Worm (Caenorhabditis elegans): ENCODE results near the gene ndus-8.

Gene ndus-8

DNA sequence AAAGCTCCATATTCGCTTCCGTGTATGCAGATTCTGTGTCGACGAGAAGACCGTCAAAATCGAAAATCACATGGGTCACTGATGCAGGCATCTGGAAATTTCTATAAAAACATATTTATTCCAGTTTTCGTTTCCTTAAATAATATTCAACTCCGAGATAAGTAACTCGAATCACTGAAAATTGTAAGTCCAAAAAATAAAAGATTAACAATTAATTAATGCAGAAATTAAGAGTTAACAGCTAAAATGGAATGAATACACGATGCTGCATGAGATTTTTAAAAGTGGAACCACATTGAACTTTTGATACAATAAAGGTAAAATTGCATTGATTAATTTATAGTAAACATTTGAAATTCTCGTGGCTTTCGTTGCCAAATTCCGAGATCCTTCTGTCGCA, 3.2 kb downstream of the ndus-8 start, which contains the start of gene R151.10:
Gene R151.10, minus strand, starts transcription at position 101 of the 400 bp plus-strand sequence.
- no peak for TF ChIP-seq bed-1 (GFP tag; IDR thresholded peaks at IDR 0.05)
- no peak for TF ChIP-seq bed-2 (GFP tag; IDR thresholded peaks at IDR 0.05)
- TF ChIP-seq ceh-40 (GFP tag; IDR thresholded peaks at IDR 0.05): no peak
- TF ChIP-seq nhr-80 (tag; optimal IDR thresholded peaks at IDR 0.05): no peak
- TF ChIP-seq ceh-79 (tag; optimal IDR thresholded peaks at IDR 0.05): no peak
- no peak for TF ChIP-seq Y53F4B.3 (GFP tag; IDR thresholded peaks at IDR 0.05)
- no peak for TF ChIP-seq C06A6.2 (GFP tag; conservative IDR thresholded peaks at IDR 0.05)
- TF ChIP-seq ztf-3 (GFP tag; optimal IDR thresholded peaks at IDR 0.05): no peak
- TF ChIP-seq tbp1 (GFP tag; optimal IDR thresholded peaks at IDR 0.05): no peak
- TF ChIP-seq snpc-3.4 (tag; optimal IDR thresholded peaks at IDR 0.05): no peak
- TF ChIP-seq hmg-1.2 (GFP tag; IDR thresholded peaks at IDR 0.05): no peak
- TF ChIP-seq hmg-20 (GFP tag; IDR thresholded peaks at IDR 0.05): no peak
- no peak for TF ChIP-seq hrde-1 (tag; optimal IDR thresholded peaks at IDR 0.05; ENCODE audit: borderline replicate concordance)
- TF ChIP-seq Y79H2A.3 (GFP tag; conservative IDR thresholded peaks at IDR 0.05): no peak

DNA sequence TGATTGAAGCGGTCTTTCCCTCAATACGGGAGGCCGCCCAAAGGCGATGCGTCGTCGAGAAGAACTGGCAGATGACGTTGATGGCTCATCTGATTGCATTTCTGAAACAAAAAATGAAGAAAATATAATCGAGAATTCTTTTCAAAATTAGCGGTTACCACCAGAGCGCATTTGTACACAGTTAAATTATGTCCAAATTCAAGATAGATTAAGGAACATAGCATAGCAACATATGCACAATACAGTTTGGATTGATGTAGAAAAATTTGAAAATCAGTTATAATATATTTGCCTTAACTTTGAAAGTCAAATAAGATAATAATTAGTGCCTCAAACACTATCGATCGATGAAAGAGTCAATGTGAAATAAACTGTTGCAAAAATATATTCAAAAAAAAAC, 4.3 kb downstream of the ndus-8 start, which contains the start of gene R151.8:
Gene R151.8, minus strand, starts transcription at position 101 of the 400 bp plus-strand sequence.
- TF ChIP-seq Y79H2A.3 (GFP tag; conservative IDR thresholded peaks at IDR 0.05): no peak
- TF ChIP-seq lag-1 (GFP tag; IDR thresholded peaks at IDR 0.05): no peak
- TF ChIP-seq nhr-90 (tag; optimal IDR thresholded peaks at IDR 0.05): no peak
- no peak for TF ChIP-seq mxl-1 (tag; optimal IDR thresholded peaks at IDR 0.05)
- TF ChIP-seq F39B2.1 (GFP tag; IDR thresholded peaks at IDR 0.05): no peak
- TF ChIP-seq snpc-1.1 (tag; optimal IDR thresholded peaks at IDR 0.05; ENCODE audit: insufficient read depth): no peak
- no peak for TF ChIP-seq ztf-25 (GFP tag; IDR thresholded peaks at IDR 0.05)
- TF ChIP-seq ceh-91 (GFP tag; IDR thresholded peaks at IDR 0.05): no peak
- TF ChIP-seq madf-3 (GFP tag; IDR thresholded peaks at IDR 0.05): no peak
- TF ChIP-seq ztf-26 (tag; optimal IDR thresholded peaks at IDR 0.05): no peak
- no peak for TF ChIP-seq tlf-1 (GFP tag; optimal IDR thresholded peaks at IDR 0.05)
- no peak for TF ChIP-seq ztf-18 (tag; optimal IDR thresholded peaks at IDR 0.05)
- TF ChIP-seq nhr-179 (tag; optimal IDR thresholded peaks at IDR 0.05): no peak
- no peak for TF ChIP-seq F23B12.7 (tag; optimal IDR thresholded peaks at IDR 0.05; ENCODE audit: insufficient read depth)
- no peak for TF ChIP-seq zim-3 (tag; optimal IDR thresholded peaks at IDR 0.05)
- no peak for TF ChIP-seq mes-4 (tag; optimal IDR thresholded peaks at IDR 0.05)

DNA sequence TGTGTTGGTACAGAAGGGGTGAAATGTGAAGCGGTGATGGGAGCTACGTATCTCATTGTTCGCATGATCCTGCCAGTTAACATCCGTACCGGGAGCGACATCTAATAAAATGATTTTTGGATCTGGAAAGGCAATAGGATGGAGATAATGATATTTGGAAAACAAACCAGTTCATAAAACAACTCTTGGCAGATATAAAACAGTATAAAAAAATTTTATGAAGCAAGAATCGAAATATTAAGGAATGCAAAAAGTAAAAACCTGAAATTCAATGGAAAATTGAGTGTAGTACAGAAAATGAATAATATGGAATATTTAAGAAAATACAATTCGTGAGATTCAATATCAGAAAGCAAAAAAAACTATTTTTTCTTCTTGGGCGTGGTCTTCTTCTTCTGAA, 7.4 kb downstream of the ndus-8 start, which contains the start of gene hsp-75:
Gene hsp-75, minus strand, starts transcription at position 101 of the 400 bp plus-strand sequence.
- TF ChIP-seq let-526 (GFP tag; IDR thresholded peaks at IDR 0.05): no peak
- TF ChIP-seq ztf-26 (tag; optimal IDR thresholded peaks at IDR 0.05): no peak
- no peak for TF ChIP-seq hmg-1.2 (GFP tag; IDR thresholded peaks at IDR 0.05)
- no peak for TF ChIP-seq ceh-58 (GFP tag; IDR thresholded peaks at IDR 0.05)
- no peak for TF ChIP-seq madf-8 (GFP tag; conservative IDR thresholded peaks at IDR 0.05)
- TF ChIP-seq sptf-2 (GFP tag; optimal IDR thresholded peaks at IDR 0.05): no peak
- no peak for TF ChIP-seq F49E8.2 (tag; optimal IDR thresholded peaks at IDR 0.05; ENCODE audit: insufficient read depth)
- no peak for TF ChIP-seq Y79H2A.3 (GFP tag; conservative IDR thresholded peaks at IDR 0.05)
- TF ChIP-seq Y53G8AR.9 (GFP tag; conservative IDR thresholded peaks at IDR 0.05): no peak
- no peak for TF ChIP-seq somi-1 (GFP tag; optimal IDR thresholded peaks at IDR 0.05)
- no peak for TF ChIP-seq snpc-1.3 (tag; optimal IDR thresholded peaks at IDR 0.05; ENCODE audit: insufficient read depth)
- TF ChIP-seq nhr-80 (tag; optimal IDR thresholded peaks at IDR 0.05): no peak
- TF ChIP-seq Y95B8A.8 (GFP tag; IDR thresholded peaks at IDR 0.05): no peak
- TF ChIP-seq attf-6 (GFP tag; IDR thresholded peaks at IDR 0.05): no peak
- TF ChIP-seq F39B2.1 (GFP tag; IDR thresholded peaks at IDR 0.05): no peak
- TF ChIP-seq ceh-27 (GFP tag; optimal IDR thresholded peaks at IDR 0.05): no peak

All from whole organism, young adult.